Worm (Caenorhabditis elegans) whole organism, L3 larva: ENCODE data around the gene srd-43.

Source experiments
- R02D3.7 ChIP-seq: fragments of 150-350 bp; optimal IDR thresholded peaks from 2 replicates; lab custom pipeline; 2014; ENCODE audit warnings: missing biosample characterization, missing genetic modification characterization
- ZK546.5 ChIP-seq: sonication (generic microtip); optimal IDR thresholded peaks from 2 replicates; lab custom pipeline; 2017; ENCODE audit warnings: missing biosample characterization, missing genetic modification characterization
- aly-2 ChIP-seq: fragments of 150-350 bp; optimal IDR thresholded peaks from 2 replicates; lab custom pipeline; 2014; ENCODE audit warnings: missing biosample characterization, missing genetic modification characterization
- ama-1 ChIP-seq: fragments of 150-350 bp; optimal IDR thresholded peaks from 2 replicates; lab custom pipeline; 2018
- ceh-16 ChIP-seq: sonication (generic microtip); optimal IDR thresholded peaks from 2 replicates; lab custom pipeline; 2017; ENCODE audit warnings: missing biosample characterization, missing genetic modification characterization
- ceh-28 ChIP-seq: fragments of 150-350 bp; optimal IDR thresholded peaks from 2 replicates; lab custom pipeline; 2014; ENCODE audit warnings: missing biosample characterization, missing genetic modification reagents, missing genetic modification characterization
- ceh-82 ChIP-seq: fragments of 150-350 bp; optimal IDR thresholded peaks from 2 replicates; lab custom pipeline; 2014; ENCODE audit warnings: missing biosample characterization, missing genetic modification characterization
- ceh-9 ChIP-seq: sonication (generic microtip); optimal IDR thresholded peaks from 2 replicates; lab custom pipeline; 2018; ENCODE audit warnings: missing biosample characterization, missing genetic modification characterization
- daf-12 ChIP-seq: fragments of 150-350 bp; optimal IDR thresholded peaks from 2 replicates; lab custom pipeline; 2014; ENCODE audit warnings: missing biosample characterization, missing genetic modification reagents, missing genetic modification characterization
- egl-27 ChIP-seq: sonication (generic microtip); optimal IDR thresholded peaks from 4 replicates; lab custom pipeline; 2017; ENCODE audit warnings: missing biosample characterization, missing genetic modification reagents, missing genetic modification characterization
- egl-5 ChIP-seq: fragments of 150-350 bp; optimal IDR thresholded peaks from 2 replicates; lab custom pipeline; 2017; ENCODE audit warnings: missing biosample characterization, missing genetic modification reagents, missing genetic modification characterization, inconsistent platforms
- elt-1 ChIP-seq: fragments of 150-350 bp; optimal IDR thresholded peaks from 2 replicates; lab custom pipeline; 2014; ENCODE audit warnings: missing biosample characterization, missing genetic modification characterization
- elt-2 ChIP-seq: sonication (generic microtip); optimal IDR thresholded peaks from 2 replicates; lab custom pipeline; 2016; ENCODE audit warnings: missing genetic modification reagents, mild to moderate bottlenecking, missing genetic modification characterization, missing compliant biosample characterization
- eor-1 ChIP-seq, 2 experiments: fragments of 150-350 bp; optimal IDR thresholded peaks; 2 replicates each; lab custom pipeline; 2014 to 2018; ENCODE audit warnings: missing biosample characterization in 2 of 2, missing genetic modification characterization in 2 of 2
- fkh-10 ChIP-seq: sonication (generic microtip); optimal IDR thresholded peaks from 2 replicates; lab custom pipeline; 2017; ENCODE audit warnings: missing biosample characterization, missing genetic modification reagents, missing genetic modification characterization
- fkh-2 ChIP-seq: fragments of 150-350 bp; optimal IDR thresholded peaks from 2 replicates; lab custom pipeline; 2014; ENCODE audit warnings: missing biosample characterization, missing genetic modification reagents, missing genetic modification characterization
- fos-1 ChIP-seq: fragments of 150-350 bp; optimal IDR thresholded peaks from 2 replicates; lab custom pipeline; 2014; ENCODE audit warnings: missing biosample characterization, missing genetic modification characterization
- hmg-11 ChIP-seq: sonication (generic microtip); optimal IDR thresholded peaks from 2 replicates; lab custom pipeline; 2016; ENCODE audit warnings: missing genetic modification characterization, missing compliant biosample characterization
- jun-1 ChIP-seq: fragments of 150-350 bp; optimal IDR thresholded peaks from 2 replicates; lab custom pipeline; 2014; ENCODE audit warnings: missing biosample characterization, missing genetic modification reagents, missing genetic modification characterization
- lin-15B ChIP-seq: fragments of 150-350 bp; optimal IDR thresholded peaks from 2 replicates; lab custom pipeline; 2014; ENCODE audit warnings: missing biosample characterization, missing genetic modification characterization
- lsy-12 ChIP-seq: sonication (generic microtip); optimal IDR thresholded peaks from 2 replicates; lab custom pipeline; 2016; ENCODE audit warnings: mild to moderate bottlenecking, missing genetic modification characterization, missing compliant biosample characterization
- nfya-1 ChIP-seq: sonication (generic microtip); optimal IDR thresholded peaks from 2 replicates; lab custom pipeline; 2017; ENCODE audit warnings: missing genetic modification characterization, mild to moderate bottlenecking, missing compliant biosample characterization, antibody characterized with exemption, moderate library complexity; ENCODE audit not compliant: insufficient read depth
- nhr-11 ChIP-seq: fragments of 150-350 bp; optimal IDR thresholded peaks from 2 replicates; lab custom pipeline; 2014; ENCODE audit warnings: missing biosample characterization, missing genetic modification characterization
- nhr-12 ChIP-seq: fragments of 150-350 bp; optimal IDR thresholded peaks from 2 replicates; lab custom pipeline; 2014; ENCODE audit warnings: missing biosample characterization, missing genetic modification characterization
- nhr-23 ChIP-seq: fragments of 150-350 bp; optimal IDR thresholded peaks from 2 replicates; lab custom pipeline; 2014; ENCODE audit warnings: missing biosample characterization, missing genetic modification reagents, missing genetic modification characterization
- nhr-28 ChIP-seq: fragments of 150-350 bp; optimal IDR thresholded peaks from 2 replicates; lab custom pipeline; 2014; ENCODE audit warnings: missing biosample characterization, missing genetic modification characterization
- nhr-43 ChIP-seq: sonication (generic microtip); optimal IDR thresholded peaks from 2 replicates; lab custom pipeline; 2016; ENCODE audit warnings: mild to moderate bottlenecking, missing genetic modification characterization, missing compliant biosample characterization; ENCODE audit not compliant: poor library complexity, severe bottlenecking
- nhr-67 ChIP-seq: fragments of 150-350 bp; optimal IDR thresholded peaks from 2 replicates; lab custom pipeline; 2014; ENCODE audit warnings: missing biosample characterization, missing genetic modification characterization
- nhr-76 ChIP-seq: fragments of 150-350 bp; sonication (generic microtip); optimal IDR thresholded peaks from 5 replicates; lab custom pipeline; 2014; ENCODE audit warnings: missing biosample characterization, missing genetic modification characterization
- nhr-77 ChIP-seq: fragments of 150-350 bp; optimal IDR thresholded peaks from 2 replicates; lab custom pipeline; 2014; ENCODE audit warnings: missing biosample characterization, missing genetic modification characterization
- pqm-1 ChIP-seq: fragments of 150-350 bp; optimal IDR thresholded peaks from 2 replicates; lab custom pipeline; 2017; ENCODE audit warnings: missing biosample characterization, missing genetic modification characterization, inconsistent platforms
- snpc-4 ChIP-seq: fragments of 150-350 bp; optimal IDR thresholded peaks from 2 replicates; lab custom pipeline; 2014; ENCODE audit warnings: missing biosample characterization, missing genetic modification characterization
- tbx-2 ChIP-seq: sonication (generic microtip); optimal IDR thresholded peaks from 2 replicates; lab custom pipeline; 2016; ENCODE audit warnings: mild to moderate bottlenecking, missing genetic modification characterization, missing compliant biosample characterization
- unc-39 ChIP-seq: sonication (generic microtip); optimal IDR thresholded peaks from 4 replicates; lab custom pipeline; 2017; ENCODE audit warnings: missing biosample characterization, missing genetic modification characterization
- zag-1 ChIP-seq: fragments of 150-350 bp; optimal IDR thresholded peaks from 2 replicates; lab custom pipeline; 2014; ENCODE audit warnings: missing biosample characterization, missing genetic modification characterization
- ztf-4 ChIP-seq: fragments of 150-350 bp; optimal IDR thresholded peaks from 2 replicates; lab custom pipeline; 2014; ENCODE audit warnings: missing biosample characterization, missing genetic modification characterization

The srd-43 gene

DNA sequence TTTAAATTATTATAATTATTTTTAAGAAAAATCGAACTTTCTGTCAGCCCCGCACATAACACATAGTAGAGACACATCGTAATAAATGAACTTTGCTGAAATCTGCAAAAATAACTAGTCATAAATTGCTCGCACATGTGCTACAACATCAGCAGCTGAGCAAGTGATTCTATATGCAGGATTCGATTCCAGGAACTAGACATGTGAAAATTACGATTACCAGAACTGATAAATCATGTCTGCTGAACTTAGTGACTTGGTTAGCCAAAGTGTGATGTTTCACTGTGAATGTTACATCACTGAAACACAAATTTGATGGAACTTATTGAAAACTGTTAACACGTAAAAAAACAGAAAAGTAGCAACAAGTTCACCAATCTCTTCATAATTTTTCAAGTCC lies 41.6 kb upstream of the srd-43 start:
- TF ChIP-seq fos-1 (tag; lab: Kevin White, UChicago) (no peak), nhr-12 (no peak), daf-12 (no peak), nhr-11 (no peak), egl-5 (tag; lab: Kevin White, UChicago) (no peak), elt-1 (tag; lab: Kevin White, UChicago) (no peak), zag-1 (tag; lab: Kevin White, UChicago) (no peak), hmg-11 (tag; lab: Kevin White, UChicago) (no peak), ceh-16 (tag; lab: Kevin White, UChicago) (no peak), lin-15B (tag; lab: Kevin White, UChicago) (no peak), nhr-76 (tag; lab: Kevin White, UChicago) (no peak), ceh-82 (tag; lab: Kevin White, UChicago) (no peak), elt-2 (tag; lab: Kevin White, UChicago) (no peak), snpc-4 (no peak), tbx-2 (tag; lab: Kevin White, UChicago) (no peak), unc-39 (tag; lab: Kevin White, UChicago) (no peak), ama-1 (lab: Kevin White, UChicago) (no peak)

DNA sequence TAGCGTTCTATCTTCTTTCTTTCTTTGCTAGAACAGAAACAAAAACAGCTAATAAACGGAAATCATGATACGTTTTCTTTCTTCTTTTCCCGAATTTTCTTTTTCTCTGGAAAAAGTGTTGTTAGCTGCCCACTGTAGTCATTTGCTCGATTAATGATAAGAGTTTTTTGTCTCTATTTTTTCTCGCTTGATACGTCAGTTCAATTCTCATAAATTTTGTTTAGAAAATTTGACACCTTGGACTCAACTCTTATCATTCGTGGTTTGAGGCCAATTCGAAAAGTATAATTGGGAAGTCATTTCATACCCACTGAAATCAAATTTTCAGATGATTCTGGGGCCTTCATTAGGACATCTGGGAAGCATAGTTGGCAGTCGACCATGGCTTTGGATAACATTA lies 36.2 kb upstream of the srd-43 start:
- no peak for TF ChIP-seq nhr-28 (tag; lab: Kevin White, UChicago)
- TF ChIP-seq lin-15B (tag; lab: Kevin White, UChicago): no peak
- TF ChIP-seq pqm-1 (tag; lab: Kevin White, UChicago): peak; percentile 37
- no peak for TF ChIP-seq ceh-16 (tag; lab: Kevin White, UChicago)
- peak; percentile 64 for TF ChIP-seq elt-2 (tag; lab: Kevin White, UChicago)
- TF ChIP-seq egl-5 (tag; lab: Kevin White, UChicago): no peak
- TF ChIP-seq, all 47 proteins: peak for 2

DNA sequence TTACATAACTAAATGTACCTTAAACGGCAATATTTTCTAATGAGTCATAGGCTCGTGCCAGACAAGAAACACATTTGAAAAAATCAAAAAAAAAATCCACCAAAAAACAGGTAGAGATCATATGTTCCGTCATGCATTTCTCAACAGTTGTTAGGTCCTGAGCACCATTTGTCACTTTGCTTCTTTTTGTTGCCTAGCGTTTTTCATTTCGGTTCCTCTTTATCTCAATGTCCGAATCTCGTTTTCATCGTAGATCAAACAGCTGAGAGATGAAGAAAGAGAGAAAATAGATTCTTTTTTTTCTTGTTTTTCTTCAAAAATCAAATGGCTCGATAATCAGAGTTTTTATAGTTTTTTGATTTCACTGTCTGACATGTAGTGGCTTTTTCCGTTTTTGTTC lies 35.3 kb upstream of the srd-43 start:
- TF ChIP-seq nfya-1 (tag; lab: Kevin White, UChicago): peak; percentile 15
- TF ChIP-seq ceh-82 (tag; lab: Kevin White, UChicago): no peak
- no peak for TF ChIP-seq ztf-4 (tag; lab: Kevin White, UChicago)
- TF ChIP-seq egl-27: no peak
- TF ChIP-seq, all 47 proteins: peak for 1

DNA sequence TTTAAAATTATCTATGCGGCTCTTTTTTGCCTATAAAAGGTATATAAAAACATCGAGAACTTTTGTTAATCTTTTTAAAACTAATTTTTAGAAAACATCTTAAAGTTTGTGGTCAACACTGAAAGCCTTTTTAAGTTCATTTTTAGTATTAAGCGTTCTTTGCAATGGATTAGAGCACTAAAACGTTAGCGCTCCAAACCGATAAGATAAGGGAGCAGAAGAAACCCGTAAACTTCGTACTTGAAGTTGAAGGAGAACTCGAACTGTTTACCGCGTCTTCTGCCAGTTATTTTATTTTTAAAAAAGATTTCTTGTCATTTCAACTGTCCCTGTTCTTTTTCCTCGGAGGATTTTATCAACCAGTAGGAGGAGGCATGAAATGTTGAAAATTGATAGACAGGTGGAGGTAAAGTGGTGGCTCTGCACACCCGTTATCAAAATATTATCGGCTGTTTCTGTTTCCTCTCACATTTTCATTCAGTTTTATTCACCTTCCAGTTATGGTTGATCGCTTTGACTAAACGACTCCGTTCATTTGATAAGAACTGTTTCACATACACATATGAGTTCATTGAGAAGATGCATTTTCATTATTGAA lies 33.5 kb upstream of the srd-43 start:
- peak; percentile 75 for TF ChIP-seq elt-2 (tag; lab: Kevin White, UChicago)
- TF ChIP-seq nhr-77: no peak
- no peak for TF ChIP-seq lsy-12
- no peak for TF ChIP-seq ceh-28
- no peak for TF ChIP-seq fos-1 (tag; lab: Kevin White, UChicago)
- TF ChIP-seq aly-2 (tag; lab: Kevin White, UChicago): no peak

DNA sequence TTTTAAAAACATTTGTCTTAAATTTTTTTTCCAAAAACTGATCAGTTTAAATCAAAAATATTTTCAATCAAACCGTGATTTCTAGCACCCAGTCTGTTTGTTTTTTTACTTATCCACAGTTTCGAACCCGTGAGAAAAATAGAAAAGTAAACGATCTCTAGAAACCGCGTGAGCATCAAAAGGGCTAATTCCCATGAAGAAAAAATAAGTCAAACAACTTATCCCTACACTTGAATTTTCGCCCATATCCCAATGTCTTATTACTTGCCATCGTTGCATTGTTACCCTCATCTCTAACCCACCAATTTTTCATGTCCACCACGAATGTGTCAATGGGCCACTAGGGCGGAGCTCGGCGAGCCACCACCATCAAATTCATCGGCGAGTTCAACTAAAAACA lies 32.1 kb upstream of the srd-43 start, which contains the start of gene ptr-24:
Gene ptr-24, plus strand, starts transcription at position 301 of the 400 bp plus-strand sequence.
- no peak for TF ChIP-seq nhr-43 (tag; lab: Kevin White, UChicago)
- no peak for TF ChIP-seq nhr-23 (tag; lab: Kevin White, UChicago)
- TF ChIP-seq ZK546.5 (tag; lab: Kevin White, UChicago): no peak
- no peak for TF ChIP-seq nhr-28 (tag; lab: Kevin White, UChicago)
- no peak for TF ChIP-seq ceh-82 (tag; lab: Kevin White, UChicago)
- TF ChIP-seq unc-39 (tag; lab: Kevin White, UChicago): no peak
- TF ChIP-seq jun-1 (tag; lab: Kevin White, UChicago): no peak
- TF ChIP-seq ceh-9 (tag; lab: Kevin White, UChicago): no peak
- TF ChIP-seq R02D3.7: no peak
- no peak for TF ChIP-seq fkh-2 (tag; lab: Kevin White, UChicago)
- TF ChIP-seq egl-5 (tag; lab: Kevin White, UChicago): no peak
- no peak for TF ChIP-seq nhr-67 (tag; lab: Kevin White, UChicago)
- no peak for TF ChIP-seq eor-1 (tag; optimal IDR thresholded peaks at IDR 0.05; lab: Kevin White, UChicago)
- TF ChIP-seq nhr-77: no peak
- no peak for TF ChIP-seq tbx-2 (tag; lab: Kevin White, UChicago)
- TF ChIP-seq nfya-1 (tag; lab: Kevin White, UChicago): no peak
- no peak for TF ChIP-seq fkh-10
